Fruit fly (Drosophila melanogaster): ENCODE results near the gene IntS12.

- TF ChIP-seq CG3838 (GFP tag; optimal IDR thresholded peaks at IDR 0.05) (no peak), Hr3 (GFP tag; optimal IDR thresholded peaks at IDR 0.05) (no peak), CG33557 (GFP tag; optimal IDR thresholded peaks at IDR 0.05) (no peak), CG34224 (GFP tag; IDR thresholded peaks at IDR 0.05; ENCODE audit: partially characterized antibody) (no peak), CG12104 (GFP tag; optimal IDR thresholded peaks at IDR 0.05) (no peak), dati (GFP tag; IDR thresholded peaks at IDR 0.05) (no peak), Gsc (GFP tag; IDR thresholded peaks at IDR 0.05) (no peak), CG9876 (GFP tag; optimal IDR thresholded peaks at IDR 0.05) (no peak), MTF-1 (GFP tag; optimal IDR thresholded peaks at IDR 0.05; ENCODE audit: borderline replicate concordance) (no peak), her (GFP tag; optimal IDR thresholded peaks at IDR 0.05) (no peak), tio (GFP tag; optimal IDR thresholded peaks at IDR 0.05) (no peak)
Measured at dm6 chr3R:26882230-26883014, 19.2 kb downstream of the IntS12 start.

Data from whole organism, embryonic.